Fruit fly (Drosophila melanogaster): ENCODE measurements around the gene vvl.

- TF ChIP-seq Blimp-1 (GFP tag; optimal IDR thresholded peaks at IDR 0.05) (no peak), CG9139 (GFP tag; optimal IDR thresholded peaks at IDR 0.05) (no peak), CG6854 (GFP tag; optimal IDR thresholded peaks at IDR 0.05) (no peak), CG34406 (GFP tag; optimal IDR thresholded peaks at IDR 0.05) (no peak), Sox102F (GFP tag; optimal IDR thresholded peaks at IDR 0.05) (no peak), CG11294 (GFP tag; IDR thresholded peaks at IDR 0.05) (no peak), CG8119 (GFP tag; IDR thresholded peaks at IDR 0.05) (no peak), Sox14 (GFP tag; optimal IDR thresholded peaks at IDR 0.05) (no peak), CG11902 (GFP tag; optimal IDR thresholded peaks at IDR 0.05) (no peak), Hr39 (GFP tag; optimal IDR thresholded peaks at IDR 0.05) (no peak), Gug (GFP tag; IDR thresholded peaks at IDR 0.05) (no peak), dsx (GFP tag; optimal IDR thresholded peaks at IDR 0.05; ENCODE audit: poor library complexity, severe bottlenecking) (no peak), CG16779 (tag; optimal IDR thresholded peaks at IDR 0.05) (no peak)
These were observed 33.7 kb upstream of the vvl start, which contains the start of gene Ist1 for dm6 chr3L:6756197-6756736.
